Worm (Caenorhabditis elegans) whole organism, midembryonic: ENCODE measurements around the gene nlp-48.

Experiments used
- T22C8.4 ChIP-seq: fragments of 200-800 bp; sonication (Bioruptor generic); IDR thresholded peaks from 2 replicates; pipeline ENCODE4 v1.3.6; 2022; ENCODE audit warnings: missing genetic modification characterization, missing compliant biosample characterization
- cog-1 ChIP-seq: sonication (generic microtip); optimal IDR thresholded peaks from 2 replicates; lab custom pipeline; 2016; ENCODE audit warnings: missing genetic modification characterization, missing compliant biosample characterization
- flt-1 ChIP-seq: fragments of 200-800 bp; sonication (Bioruptor generic); IDR thresholded peaks from 2 replicates; pipeline ENCODE4 v1.3.6; 2022; ENCODE audit warnings: missing genetic modification characterization, missing compliant biosample characterization
- klf-2 ChIP-seq: fragments of 200-800 bp; sonication (Bioruptor generic); conservative IDR thresholded peaks from 2 replicates; pipeline ENCODE4 v1.3.6; 2022; ENCODE audit warnings: missing genetic modification reagents, missing genetic modification characterization, missing compliant biosample characterization
- med-1 ChIP-seq: sonication (generic microtip); optimal IDR thresholded peaks from 2 replicates; lab custom pipeline; 2017; ENCODE audit warnings: missing genetic modification characterization, mild to moderate bottlenecking, missing compliant biosample characterization, antibody characterized with exemption, missing genetic modification reagents; ENCODE audit not compliant: insufficient read depth
- ref-1 ChIP-seq: fragments of 200-800 bp; sonication (Bioruptor generic); conservative IDR thresholded peaks from 2 replicates; pipeline ENCODE4 v1.3.6; 2022; ENCODE audit warnings: missing genetic modification reagents, missing genetic modification characterization, missing compliant biosample characterization
- tab-1 ChIP-seq: fragments of 200-800 bp; sonication (Bioruptor generic); IDR thresholded peaks from 2 replicates; pipeline ENCODE4 v1.3.6; 2022; ENCODE audit warnings: missing genetic modification characterization, missing compliant biosample characterization
- ztf-23 ChIP-seq: fragments of 200-800 bp; sonication (Bioruptor generic); IDR thresholded peaks from 2 replicates; pipeline ENCODE4 v1.3.6; 2022; ENCODE audit warnings: missing genetic modification reagents, missing genetic modification characterization, missing compliant biosample characterization
- ztf-29 ChIP-seq: fragments of 200-800 bp; sonication (Bioruptor generic); IDR thresholded peaks from 2 replicates; pipeline ENCODE4 v1.3.6; 2022; ENCODE audit warnings: missing genetic modification reagents, missing genetic modification characterization, missing compliant biosample characterization

DNA sequence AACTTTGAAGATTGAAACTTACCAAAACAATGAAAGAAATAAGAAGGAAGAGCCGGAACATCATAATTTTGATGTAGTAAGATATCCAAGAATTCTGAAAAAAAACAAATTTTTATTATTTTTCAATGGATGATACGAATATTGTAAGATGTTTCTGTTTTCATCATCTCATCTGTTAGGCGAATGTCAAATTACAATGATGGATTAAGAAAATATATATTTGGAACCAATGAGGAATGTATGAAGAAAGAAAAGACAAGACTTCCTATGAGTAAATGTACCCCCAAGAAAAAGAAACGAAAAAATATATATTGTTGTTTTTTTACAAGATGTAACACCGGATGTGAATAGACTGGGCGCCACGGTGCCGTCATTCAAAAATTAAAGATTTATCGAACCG lies 25.4 kb upstream of the nlp-48 start, which contains the start of gene T26G10.5:
- TF ChIP-seq flt-1 (GFP tag; lab: Robert Waterston, UW) (no peak), cog-1 (tag; lab: Kevin White, UChicago) (no peak), tab-1 (GFP tag; lab: Robert Waterston, UW) (no peak), klf-2 (GFP tag; lab: Robert Waterston, UW) (no peak), ref-1 (GFP tag; lab: Robert Waterston, UW) (no peak), ztf-29 (GFP tag; lab: Robert Waterston, UW) (no peak), med-1 (GFP tag; lab: Kevin White, UChicago) (no peak), T22C8.4 (GFP tag; lab: Robert Waterston, UW) (no peak), ztf-23 (GFP tag; lab: Robert Waterston, UW) (no peak)
